Fruit fly (Drosophila melanogaster): ENCODE measurements around the gene CoRest.

The CoRest gene

DNA sequence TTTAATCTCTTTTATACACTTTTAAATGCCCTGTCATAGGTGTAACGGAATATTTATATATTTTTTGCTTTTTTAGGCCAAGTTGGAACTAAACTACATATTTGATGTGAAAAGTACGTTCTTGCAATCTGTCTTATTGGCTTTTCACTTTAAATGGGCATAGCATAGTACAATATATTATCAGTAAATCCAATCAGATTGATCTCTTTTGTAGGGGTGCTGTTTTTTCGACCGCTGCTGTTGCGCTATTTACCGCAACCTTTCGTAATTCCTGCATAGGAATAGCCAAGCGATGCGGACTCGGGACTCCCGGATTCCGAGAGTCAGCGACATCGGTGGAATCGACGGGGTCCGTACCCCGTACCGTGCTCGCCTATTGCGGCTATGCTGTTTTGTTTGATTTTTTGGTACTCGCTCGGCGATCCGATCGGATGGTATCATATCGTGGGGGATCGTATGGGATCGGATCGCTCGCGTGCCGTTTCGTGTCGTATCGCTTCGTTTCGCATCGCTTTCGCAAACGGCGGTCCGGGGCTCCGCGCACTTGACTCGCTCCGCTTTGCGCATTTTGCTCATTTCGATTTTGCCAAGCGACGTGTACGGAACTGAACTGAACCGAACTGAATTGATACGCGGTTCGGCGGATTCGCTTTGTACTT is 23.8 kb upstream of the CoRest start:
- peak; percentile 75 for TF ChIP-seq CG13204 (GFP tag; optimal IDR thresholded peaks at IDR 0.05)
- no peak for TF ChIP-seq rn (GFP tag; IDR thresholded peaks at IDR 0.05)
- no peak for TF ChIP-seq gl (tag; optimal IDR thresholded peaks at IDR 0.05)
- no peak for TF ChIP-seq D1 (tag; optimal IDR thresholded peaks at IDR 0.05)
- TF ChIP-seq CG12605 (GFP tag; IDR thresholded peaks at IDR 0.05), result peak; percentile 57; the same call in 1 of the 2 replicates
- TF ChIP-seq CG8301 (tag; optimal IDR thresholded peaks at IDR 0.05), result no peak
- TF ChIP-seq CG14655 (GFP tag; optimal IDR thresholded peaks at IDR 0.05), result no peak
- TF ChIP-seq CG8159 (tag; optimal IDR thresholded peaks at IDR 0.05), result no peak
- TF ChIP-seq CG10348 (GFP tag; IDR thresholded peaks at IDR 0.05), result no peak
- no peak for TF ChIP-seq Snoo (tag; optimal IDR thresholded peaks at IDR 0.05)
- TF ChIP-seq EcR (GFP tag; optimal IDR thresholded peaks at IDR 0.05), result peak; percentile 35
- no peak for TF ChIP-seq Pif1B (GFP tag; optimal IDR thresholded peaks at IDR 0.05)
- no peak for TF ChIP-seq CG9948 (tag; optimal IDR thresholded peaks at IDR 0.05)
- TF ChIP-seq fd96Ca (GFP tag; IDR thresholded peaks at IDR 0.05), result peak; percentile 66; the same call in 1 of the 3 replicates
- TF ChIP-seq CG4496 (GFP tag; IDR thresholded peaks at IDR 0.05), result peak; percentile 70; the same call in 2 of the 3 replicates
- no peak for TF ChIP-seq CG15710 (tag; optimal IDR thresholded peaks at IDR 0.05)
- peak; percentile 75 for TF ChIP-seq Ets98B (GFP tag; IDR thresholded peaks at IDR 0.05)
- TF ChIP-seq CG34367 (tag; optimal IDR thresholded peaks at IDR 0.05), result no peak
- TF ChIP-seq CG17806 (tag; optimal IDR thresholded peaks at IDR 0.05), result no peak
- no peak for TF ChIP-seq Pif1A (GFP tag; optimal IDR thresholded peaks at IDR 0.05)
- TF ChIP-seq CG32121 (GFP tag; IDR thresholded peaks at IDR 0.05), result peak; percentile 57; the same call in 1 of the 2 replicates

DNA sequence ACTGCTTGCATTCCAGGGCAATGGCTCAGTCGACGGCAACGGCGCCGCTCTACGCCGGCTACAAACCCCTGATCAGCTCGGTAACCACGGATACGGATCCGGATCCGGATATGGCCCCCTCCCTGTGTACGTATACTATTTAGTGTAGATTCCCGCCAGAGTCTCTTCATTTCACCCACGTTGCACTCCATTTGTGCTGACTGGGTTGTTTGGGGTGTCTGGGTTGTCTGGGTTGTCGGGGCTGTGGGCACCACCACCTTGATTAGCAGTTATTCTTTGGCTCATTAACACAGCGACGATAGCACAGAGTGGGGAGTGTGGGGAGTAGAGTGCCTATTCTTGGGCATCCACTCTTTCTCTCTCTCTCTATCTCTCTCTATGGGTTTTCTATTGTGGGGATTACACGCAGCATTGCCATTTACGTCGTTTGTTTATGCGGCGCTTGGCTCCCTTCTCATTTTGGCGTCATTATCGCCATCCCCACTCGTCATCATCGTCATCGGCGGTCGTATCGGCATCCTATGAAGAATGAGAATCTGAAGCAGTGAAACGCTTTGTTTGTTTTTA is 22.9 kb upstream of the CoRest start:
- TF ChIP-seq Pif1A (GFP tag; optimal IDR thresholded peaks at IDR 0.05) (no peak), CG17806 (tag; optimal IDR thresholded peaks at IDR 0.05) (no peak), CG4496 (GFP tag; IDR thresholded peaks at IDR 0.05) (no peak), D1 (tag; optimal IDR thresholded peaks at IDR 0.05) (no peak), CG10348 (GFP tag; IDR thresholded peaks at IDR 0.05) (no peak), fd96Ca (GFP tag; IDR thresholded peaks at IDR 0.05) (no peak), Snoo (tag; optimal IDR thresholded peaks at IDR 0.05) (no peak)

DNA sequence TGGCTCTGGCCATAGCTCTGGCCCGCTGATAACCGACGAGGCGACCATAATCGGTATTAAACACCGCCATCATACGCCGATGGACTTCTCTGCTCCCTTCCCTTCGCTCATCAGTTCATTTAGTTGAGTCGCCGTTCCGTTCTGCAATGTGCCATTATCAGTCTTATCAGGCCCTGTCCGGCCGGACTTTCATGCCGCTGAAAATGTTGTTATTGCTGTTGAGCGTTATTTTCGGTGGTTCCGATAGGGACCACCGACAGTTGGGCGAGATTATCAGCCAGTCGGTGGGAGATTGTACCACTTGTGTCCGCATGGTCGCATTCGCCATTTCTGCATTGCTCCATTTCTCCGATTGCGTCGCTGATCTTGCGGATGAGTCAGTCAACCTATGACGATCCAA is 20.5 kb upstream of the CoRest start:
- TF ChIP-seq D1 (tag; optimal IDR thresholded peaks at IDR 0.05), result no peak
- TF ChIP-seq CG10348 (GFP tag; IDR thresholded peaks at IDR 0.05), result no peak
- no peak for TF ChIP-seq CG14655 (GFP tag; optimal IDR thresholded peaks at IDR 0.05)
- no peak for TF ChIP-seq Pif1A (GFP tag; optimal IDR thresholded peaks at IDR 0.05)
- peak; percentile 33 for TF ChIP-seq EcR (GFP tag; optimal IDR thresholded peaks at IDR 0.05)
- TF ChIP-seq CG13204 (GFP tag; optimal IDR thresholded peaks at IDR 0.05), result peak; percentile 63
- no peak for TF ChIP-seq fd96Ca (GFP tag; IDR thresholded peaks at IDR 0.05)

DNA sequence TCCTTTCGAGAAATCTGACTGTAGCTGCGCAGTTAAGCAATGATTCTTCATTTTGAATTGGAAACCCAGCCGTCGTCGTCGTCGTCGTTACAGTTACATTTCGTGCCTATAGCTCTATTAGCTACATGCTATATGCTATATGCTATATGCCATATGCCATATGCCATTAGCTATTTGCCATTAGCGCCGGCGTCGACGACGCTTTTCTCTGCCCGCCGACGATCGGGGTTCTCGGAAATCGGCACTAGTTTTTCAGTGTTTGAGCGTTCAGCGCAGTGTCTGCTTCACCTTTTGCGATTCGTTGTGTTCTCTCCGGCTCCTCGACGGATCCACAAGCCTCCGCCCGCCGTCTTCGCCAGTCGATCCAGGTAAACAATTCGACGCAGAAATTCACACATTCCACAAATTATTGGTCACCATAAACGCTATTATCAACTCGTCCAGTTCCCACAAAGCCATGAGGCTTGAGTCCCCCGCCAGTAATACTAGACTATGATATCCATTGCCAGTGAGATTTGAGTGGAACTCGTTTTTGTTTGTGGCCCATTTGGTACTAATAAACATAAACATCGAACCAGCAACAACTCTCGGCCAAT is 17.5 kb upstream of the CoRest start:
- TF ChIP-seq rn (GFP tag; IDR thresholded peaks at IDR 0.05), result no peak
- no peak for TF ChIP-seq CG17806 (tag; optimal IDR thresholded peaks at IDR 0.05)
- TF ChIP-seq D1 (tag; optimal IDR thresholded peaks at IDR 0.05), result no peak
- no peak for TF ChIP-seq Ets98B (GFP tag; IDR thresholded peaks at IDR 0.05)
- TF ChIP-seq CG12605 (GFP tag; IDR thresholded peaks at IDR 0.05), result no peak
- no peak for TF ChIP-seq CG14655 (GFP tag; optimal IDR thresholded peaks at IDR 0.05)
- no peak for TF ChIP-seq EcR (GFP tag; optimal IDR thresholded peaks at IDR 0.05)
- no peak for TF ChIP-seq gl (tag; optimal IDR thresholded peaks at IDR 0.05)
- TF ChIP-seq Snoo (tag; optimal IDR thresholded peaks at IDR 0.05), result no peak
- TF ChIP-seq CG13204 (GFP tag; optimal IDR thresholded peaks at IDR 0.05), result no peak
- no peak for TF ChIP-seq Pif1B (GFP tag; optimal IDR thresholded peaks at IDR 0.05)
- TF ChIP-seq CG15710 (tag; optimal IDR thresholded peaks at IDR 0.05), result no peak
- no peak for TF ChIP-seq fd96Ca (GFP tag; IDR thresholded peaks at IDR 0.05)
- TF ChIP-seq CG34367 (tag; optimal IDR thresholded peaks at IDR 0.05), result no peak
- TF ChIP-seq CG8301 (tag; optimal IDR thresholded peaks at IDR 0.05), result no peak
- no peak for TF ChIP-seq CG32121 (GFP tag; IDR thresholded peaks at IDR 0.05)
- TF ChIP-seq CG4496 (GFP tag; IDR thresholded peaks at IDR 0.05), result no peak

DNA sequence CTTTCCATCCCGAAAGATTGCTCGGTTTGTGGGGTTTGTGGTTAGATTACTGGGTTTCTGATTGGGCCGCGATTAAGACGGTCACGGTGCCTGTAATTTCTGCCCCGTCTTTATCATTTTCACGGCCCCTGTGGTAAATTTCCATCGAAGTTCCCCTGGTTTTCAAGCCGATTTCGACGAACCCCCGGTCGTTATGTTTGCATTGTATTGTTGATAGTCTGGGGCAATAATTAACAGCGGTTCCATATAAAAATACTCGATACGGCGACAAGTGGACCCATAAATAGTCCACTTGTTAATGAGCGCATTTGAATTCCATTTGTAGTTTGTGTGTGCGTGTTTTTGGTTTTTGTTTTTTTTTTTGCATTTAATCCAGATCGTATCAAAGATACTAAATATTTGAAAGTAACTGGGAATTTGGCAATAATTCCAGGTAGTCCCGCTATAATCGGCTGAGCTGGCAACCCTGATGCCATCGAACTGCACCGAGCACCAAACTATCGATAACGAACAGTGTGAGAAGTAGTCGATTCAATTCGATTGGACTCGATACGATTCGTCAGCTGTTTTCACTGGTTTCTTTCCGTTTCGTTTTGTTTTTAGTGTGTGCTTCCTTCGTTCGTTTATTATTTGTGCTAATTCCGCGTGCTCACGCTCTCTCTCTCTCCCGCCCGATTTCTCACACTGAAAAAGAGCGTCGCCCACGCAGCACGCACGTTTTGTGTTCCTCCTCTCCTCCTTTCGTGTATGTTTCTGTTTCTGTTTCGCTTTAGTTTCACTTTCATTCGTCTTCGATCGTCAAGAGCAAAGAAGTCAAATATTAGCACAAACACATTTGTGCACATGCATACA is 16.2 kb upstream of the CoRest start:
- TF ChIP-seq Ets98B (GFP tag; IDR thresholded peaks at IDR 0.05) (peak; percentile 20; the same call in 1 of the 2 replicates), CG8159 (tag; optimal IDR thresholded peaks at IDR 0.05) (no peak), CG32121 (GFP tag; IDR thresholded peaks at IDR 0.05) (0 out of 2 replicates have a peak, but pooled peaks have one; percentile 24), EcR (GFP tag; optimal IDR thresholded peaks at IDR 0.05) (no peak), CG4496 (GFP tag; IDR thresholded peaks at IDR 0.05) (peak; percentile 58; the same call in 2 of the 3 replicates), fd96Ca (GFP tag; IDR thresholded peaks at IDR 0.05) (0 out of 3 replicates have a peak, but pooled peaks have one; percentile 40)

All from whole organism, pupa.